Worm (Caenorhabditis elegans) whole organism, mixed stage, embryonic: ENCODE measurements around the gene ndg-4.

ENCODE experiments used
- ces-1 ChIP-seq: fragments of 150-350 bp; optimal IDR thresholded peaks from 2 replicates; lab custom pipeline; 2014; ENCODE audit warnings: missing biosample characterization, missing genetic modification reagents, missing genetic modification characterization
- elt-1 ChIP-seq: sonication (generic microtip); optimal IDR thresholded peaks from 2 replicates; lab custom pipeline; 2017; ENCODE audit warnings: missing genetic modification characterization, mild to moderate bottlenecking, missing compliant biosample characterization, antibody characterized with exemption, moderate library complexity, borderline replicate concordance; ENCODE audit not compliant: insufficient read depth
- elt-3 ChIP-seq: fragments of 150-350 bp; optimal IDR thresholded peaks from 2 replicates; lab custom pipeline; 2014; ENCODE audit warnings: missing biosample characterization, missing genetic modification characterization
- lsy-2 ChIP-seq: fragments of 150-350 bp; optimal IDR thresholded peaks from 2 replicates; lab custom pipeline; 2014; ENCODE audit warnings: missing biosample characterization, missing genetic modification characterization
- mab-5 ChIP-seq: fragments of 150-350 bp; optimal IDR thresholded peaks from 2 replicates; lab custom pipeline; 2014; ENCODE audit warnings: missing biosample characterization, missing genetic modification characterization
- mls-2 ChIP-seq: sonication (generic microtip); optimal IDR thresholded peaks from 2 replicates; lab custom pipeline; 2016; ENCODE audit warnings: mild to moderate bottlenecking, missing genetic modification characterization, moderate library complexity, missing compliant biosample characterization
- nhr-12 ChIP-seq: fragments of 150-350 bp; optimal IDR thresholded peaks from 2 replicates; lab custom pipeline; 2014; ENCODE audit warnings: missing biosample characterization, missing genetic modification characterization
- nhr-237 ChIP-seq: fragments of 150-350 bp; optimal IDR thresholded peaks from 2 replicates; lab custom pipeline; 2014; ENCODE audit warnings: missing biosample characterization, missing genetic modification characterization
- snpc-4 ChIP-seq: fragments of 150-350 bp; optimal IDR thresholded peaks from 2 replicates; lab custom pipeline; 2014; ENCODE audit warnings: missing biosample characterization, missing genetic modification characterization
- unc-62 ChIP-seq: fragments of 150-350 bp; optimal IDR thresholded peaks from 2 replicates; lab custom pipeline; 2014; ENCODE audit warnings: missing biosample characterization, missing genetic modification reagents, missing genetic modification characterization

DNA sequence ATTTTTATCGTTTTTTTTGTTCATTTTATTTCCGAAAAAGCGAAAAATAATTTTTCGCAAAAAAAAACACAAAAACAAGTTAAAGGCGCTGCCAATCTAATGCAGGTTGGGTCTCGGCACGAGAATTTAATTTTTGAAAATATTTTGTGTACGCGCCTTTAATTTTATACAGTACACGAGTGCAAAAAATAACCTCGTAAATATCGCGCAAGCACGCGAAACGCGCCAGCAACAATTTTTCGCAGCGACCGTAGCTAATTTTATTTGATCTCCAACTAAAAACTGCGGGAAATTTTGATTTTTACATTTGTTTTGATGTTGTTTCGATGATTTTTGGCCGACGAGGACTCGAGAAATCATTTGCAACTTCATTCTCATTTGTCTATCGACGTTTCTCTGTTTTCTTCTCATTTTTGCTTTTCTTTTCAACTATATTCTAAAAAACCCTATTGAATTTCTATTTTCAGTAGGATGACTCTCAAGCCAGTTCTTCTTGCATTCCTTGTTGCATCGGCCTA lies 21.8 kb upstream of the ndg-4 start, which contains the start of gene cpg-1:
- no peak for TF ChIP-seq unc-62 (GFP tag; lab: Kevin White, UChicago)
- no peak for TF ChIP-seq nhr-12 (tag; lab: Kevin White, UChicago)
- no peak for TF ChIP-seq nhr-237 (tag; lab: Kevin White, UChicago)
- TF ChIP-seq elt-1 = no peak
- no peak for TF ChIP-seq elt-3 (tag; lab: Kevin White, UChicago)
- TF ChIP-seq ces-1 (GFP tag; lab: Kevin White, UChicago) = no peak
- TF ChIP-seq mab-5 (tag; lab: Kevin White, UChicago) = no peak
- no peak for TF ChIP-seq snpc-4
- TF ChIP-seq mls-2 (tag; lab: Kevin White, UChicago) = no peak
- TF ChIP-seq lsy-2 (tag; lab: Kevin White, UChicago) = no peak
